Fruit fly (Drosophila melanogaster) whole organism, embryonic: ENCODE data around the gene Nrd1.

Experiments
- CG1024 ChIP-seq: fragments of 200-800 bp; sonication (Bioruptor generic); IDR thresholded peaks from 2 replicates; pipeline ENCODE4 v1.3.6; 2022; ENCODE audit warnings: missing biosample characterization, missing genetic modification characterization
- CG11093 ChIP-seq: fragments of 200-800 bp; sonication (Bioruptor generic); IDR thresholded peaks from 3 replicates; pipeline ENCODE4 v1.3.6; 2022; ENCODE audit warnings: missing biosample characterization, missing genetic modification characterization
- CG11456 ChIP-seq: fragments of 200-800 bp; sonication (Bioruptor generic); IDR thresholded peaks from 3 replicates; pipeline ENCODE4 v1.3.6; 2022; ENCODE audit warnings: missing biosample characterization, missing genetic modification characterization
- CG12155 ChIP-seq: fragments of 200-800 bp; sonication (Bioruptor generic); optimal IDR thresholded peaks from 3 replicates; lab custom pipeline; 2016; ENCODE audit warnings: missing biosample characterization, missing genetic modification characterization
- CG12236 ChIP-seq: fragments of 200-800 bp; sonication (Bioruptor generic); optimal IDR thresholded peaks from 2 replicates; lab custom pipeline; 2016; ENCODE audit warnings: missing biosample characterization, missing genetic modification characterization
- CG13296 ChIP-seq: fragments of 200-800 bp; sonication (Bioruptor generic); optimal IDR thresholded peaks from 3 replicates; lab custom pipeline; 2018; ENCODE audit warnings: missing biosample characterization, mild to moderate bottlenecking, missing genetic modification characterization
- CG14441 ChIP-seq: fragments of 200-800 bp; sonication (Bioruptor generic); IDR thresholded peaks from 2 replicates; pipeline ENCODE4 v1.3.6; 2022; ENCODE audit warnings: missing biosample characterization, missing genetic modification characterization
- CG15696 ChIP-seq: fragments of 200-800 bp; sonication (Bioruptor generic); optimal IDR thresholded peaks from 2 replicates; lab custom pipeline; 2019; ENCODE audit warnings: missing biosample characterization, mild to moderate bottlenecking, missing genetic modification characterization, moderate library complexity
- CG17385 ChIP-seq: fragments of 200-800 bp; sonication (Bioruptor generic); optimal IDR thresholded peaks from 3 replicates; lab custom pipeline; 2018; ENCODE audit warnings: missing biosample characterization, mild to moderate bottlenecking, missing genetic modification characterization
- CG17568 ChIP-seq: fragments of 200-800 bp; sonication (Bioruptor generic); optimal IDR thresholded peaks from 2 replicates; lab custom pipeline; 2018; ENCODE audit warnings: missing biosample characterization, mild to moderate bottlenecking, missing genetic modification characterization, moderate library complexity
- CG18619 ChIP-seq: fragments of 200-800 bp; sonication (Bioruptor generic); optimal IDR thresholded peaks from 3 replicates; lab custom pipeline; 2017; ENCODE audit warnings: missing biosample characterization, mild to moderate bottlenecking, missing genetic modification characterization
- CG2199 ChIP-seq: fragments of 200-800 bp; sonication (Bioruptor generic); IDR thresholded peaks from 3 replicates; pipeline ENCODE4 v1.3.6; 2022; ENCODE audit warnings: missing biosample characterization, missing genetic modification characterization
- CG2889 ChIP-seq: fragments of 200-800 bp; sonication (Bioruptor generic); IDR thresholded peaks from 3 replicates; pipeline ENCODE4 v1.3.6; 2022; ENCODE audit warnings: missing biosample characterization, missing genetic modification characterization
- CG31441 ChIP-seq: fragments of 200-800 bp; sonication (Bioruptor generic); IDR thresholded peaks from 2 replicates; pipeline ENCODE4 v1.3.6; 2022; ENCODE audit warnings: missing biosample characterization, missing genetic modification characterization
- CG33557 ChIP-seq: fragments of 200-800 bp; sonication (Bioruptor generic); optimal IDR thresholded peaks from 2 replicates; lab custom pipeline; 2019; ENCODE audit warnings: missing biosample characterization, mild to moderate bottlenecking, missing genetic modification characterization, moderate library complexity
- CG4424 ChIP-seq: fragments of 200-800 bp; sonication (Bioruptor generic); optimal IDR thresholded peaks from 3 replicates; lab custom pipeline; 2016; ENCODE audit warnings: missing biosample characterization, missing genetic modification characterization
- CG5180 ChIP-seq: fragments of 200-800 bp; sonication (Bioruptor generic); optimal IDR thresholded peaks from 3 replicates; lab custom pipeline; 2017; ENCODE audit warnings: missing biosample characterization, missing genetic modification characterization, mild to moderate bottlenecking, moderate library complexity, missing genetic modification reagents
- CG6791 ChIP-seq: fragments of 200-800 bp; sonication (Bioruptor generic); IDR thresholded peaks from 3 replicates; pipeline ENCODE4 v1.3.6; 2022; ENCODE audit warnings: missing biosample characterization, missing genetic modification characterization; ENCODE audit not compliant: partially characterized antibody
- CG7745 ChIP-seq: fragments of 200-800 bp; sonication (Bioruptor generic); optimal IDR thresholded peaks from 2 replicates; lab custom pipeline; 2018; ENCODE audit warnings: missing biosample characterization, mild to moderate bottlenecking, missing genetic modification characterization, moderate library complexity
- CG7786 ChIP-seq: fragments of 200-800 bp; sonication (Bioruptor generic); optimal IDR thresholded peaks from 2 replicates; lab custom pipeline; 2016; ENCODE audit warnings: missing biosample characterization, missing genetic modification characterization
- CG8388 ChIP-seq: fragments of 200-800 bp; sonication (Bioruptor generic); optimal IDR thresholded peaks from 2 replicates; lab custom pipeline; 2019; ENCODE audit warnings: missing biosample characterization, mild to moderate bottlenecking, missing genetic modification characterization, moderate library complexity
- CG8944 ChIP-seq: fragments of 200-800 bp; sonication (Bioruptor generic); optimal IDR thresholded peaks from 3 replicates; lab custom pipeline; 2016; ENCODE audit warnings: missing biosample characterization, missing genetic modification characterization
- CoRest ChIP-seq: fragments of 200-800 bp; sonication (Bioruptor generic); optimal IDR thresholded peaks from 3 replicates; lab custom pipeline; 2018; ENCODE audit warnings: missing biosample characterization, mild to moderate bottlenecking, missing genetic modification characterization, moderate library complexity
- Dek ChIP-seq: fragments of 200-800 bp; sonication (Bioruptor generic); optimal IDR thresholded peaks from 3 replicates; lab custom pipeline; 2019; ENCODE audit warnings: missing biosample characterization, mild to moderate bottlenecking, missing genetic modification characterization, moderate library complexity
- E2f2 ChIP-seq: fragments of 200-800 bp; sonication (Bioruptor generic); IDR thresholded peaks from 2 replicates; pipeline ENCODE4 v1.3.6; 2022; ENCODE audit warnings: missing biosample characterization, missing genetic modification characterization
- Fer1 ChIP-seq: fragments of 200-800 bp; sonication (Bioruptor generic); optimal IDR thresholded peaks from 2 replicates; lab custom pipeline; 2017; ENCODE audit warnings: missing biosample characterization, mild to moderate bottlenecking, missing genetic modification characterization
- H15 ChIP-seq: fragments of 200-800 bp; sonication (Bioruptor generic); IDR thresholded peaks from 3 replicates; pipeline ENCODE4 v1.3.6; 2022; ENCODE audit warnings: missing biosample characterization, missing genetic modification characterization
- H2.0 ChIP-seq: fragments of 200-800 bp; sonication (Bioruptor generic); IDR thresholded peaks from 2 replicates; pipeline ENCODE4 v1.3.6; 2022; ENCODE audit warnings: missing biosample characterization, missing genetic modification characterization
- HLHmδ ChIP-seq: fragments of 200-800 bp; sonication (Bioruptor generic); optimal IDR thresholded peaks from 2 replicates; lab custom pipeline; 2018; ENCODE audit warnings: missing biosample characterization, mild to moderate bottlenecking, missing genetic modification characterization, moderate library complexity
- Hmr ChIP-seq: fragments of 200-800 bp; sonication (Bioruptor generic); optimal IDR thresholded peaks from 3 replicates; lab custom pipeline; 2017; ENCODE audit warnings: mild to moderate bottlenecking, missing biosample characterization, missing genetic modification reagents, missing genetic modification characterization
- Lim3 ChIP-seq: fragments of 200-800 bp; sonication (Bioruptor generic); IDR thresholded peaks from 2 replicates; pipeline ENCODE4 v1.3.6; 2022; ENCODE audit warnings: missing biosample characterization, missing genetic modification characterization
- MBD-R2 ChIP-seq: fragments of 200-800 bp; sonication (Bioruptor generic); IDR thresholded peaks from 2 replicates; pipeline ENCODE4 v1.3.6; 2022; ENCODE audit warnings: missing biosample characterization, missing genetic modification characterization
- Meics ChIP-seq: fragments of 200-800 bp; sonication (Bioruptor generic); optimal IDR thresholded peaks from 2 replicates; lab custom pipeline; 2017; ENCODE audit warnings: missing biosample characterization, mild to moderate bottlenecking, missing genetic modification characterization
- Myb ChIP-seq: fragments of 200-800 bp; sonication (Bioruptor generic); optimal IDR thresholded peaks from 2 replicates; lab custom pipeline; 2016; ENCODE audit warnings: missing biosample characterization, missing genetic modification characterization
- Nf-YA ChIP-seq: fragments of 200-800 bp; sonication (Bioruptor generic); IDR thresholded peaks from 2 replicates; pipeline ENCODE4 v1.3.6; 2022; ENCODE audit warnings: missing biosample characterization, missing genetic modification characterization
- Oaz ChIP-seq: fragments of 200-800 bp; sonication (Bioruptor generic); IDR thresholded peaks from 2 replicates; pipeline ENCODE4 v1.3.6; 2022; ENCODE audit warnings: missing biosample characterization, missing genetic modification characterization
- Oli ChIP-seq: fragments of 200-800 bp; sonication (Bioruptor generic); optimal IDR thresholded peaks from 2 replicates; lab custom pipeline; 2018; ENCODE audit warnings: missing biosample characterization, mild to moderate bottlenecking, missing genetic modification characterization, moderate library complexity
- Opbp ChIP-seq: fragments of 200-800 bp; sonication (Bioruptor generic); IDR thresholded peaks from 3 replicates; pipeline ENCODE4 v1.3.6; 2022; ENCODE audit warnings: missing biosample characterization, missing genetic modification characterization; ENCODE audit not compliant: partially characterized antibody
- Taf1 ChIP-seq: fragments of 200-800 bp; sonication (Bioruptor generic); IDR thresholded peaks from 2 replicates; pipeline ENCODE4 v1.3.6; 2022; ENCODE audit warnings: missing biosample characterization, missing genetic modification characterization
- Tbp ChIP-seq: fragments of >200 bp; optimal IDR thresholded peaks from 2 replicates; lab custom pipeline; 2018; ENCODE audit warnings: missing biosample characterization, missing genetic modification characterization
- ash1 ChIP-seq: fragments of 200-800 bp; sonication (Bioruptor generic); optimal IDR thresholded peaks from 2 replicates; lab custom pipeline; 2018; ENCODE audit warnings: missing biosample characterization, mild to moderate bottlenecking, missing genetic modification characterization
- pan ChIP-seq, 4 experiments: fragments of >200 bp in 3 of 4; fragments of 200-800 bp in 1 of 4; sonication (Bioruptor generic) in 1 of 4; optimal IDR thresholded peaks in 3 of 4; IDR thresholded peaks in 1 of 4; 2 replicates each; pipeline versions ENCODE4 v1.3.6 to Lab custom; 2017 to 2022; ENCODE audit warnings: missing biosample characterization in 2 of 4, missing genetic modification characterization in 2 of 4, mixed read lengths in 1 of 4
- rib ChIP-seq: fragments of 200-800 bp; sonication (Bioruptor generic); IDR thresholded peaks from 2 replicates; pipeline ENCODE4 v1.3.6; 2022; ENCODE audit warnings: missing biosample characterization, missing genetic modification characterization
- tgo ChIP-seq: fragments of 200-800 bp; sonication (Bioruptor generic); IDR thresholded peaks from 3 replicates; pipeline ENCODE4 v1.3.6; 2022; ENCODE audit warnings: missing biosample characterization, missing genetic modification characterization
- tup ChIP-seq: fragments of 200-800 bp; sonication (Bioruptor generic); optimal IDR thresholded peaks from 2 replicates; lab custom pipeline; 2016; ENCODE audit warnings: missing biosample characterization, mild to moderate bottlenecking, missing genetic modification characterization, moderate library complexity
- unpg ChIP-seq: fragments of 200-800 bp; sonication (Bioruptor generic); optimal IDR thresholded peaks from 3 replicates; lab custom pipeline; 2018; ENCODE audit warnings: missing biosample characterization, mild to moderate bottlenecking, missing genetic modification characterization, moderate library complexity
- usp ChIP-seq: fragments of >200 bp; optimal IDR thresholded peaks from 2 replicates; lab custom pipeline; 2017; ENCODE audit warnings: missing biosample characterization, missing genetic modification characterization
- wdn ChIP-seq: fragments of 200-800 bp; sonication (Bioruptor generic); IDR thresholded peaks from 2 replicates; pipeline ENCODE4 v1.3.6; 2022; ENCODE audit warnings: missing biosample characterization, missing genetic modification characterization

Nrd1 gene

DNA sequence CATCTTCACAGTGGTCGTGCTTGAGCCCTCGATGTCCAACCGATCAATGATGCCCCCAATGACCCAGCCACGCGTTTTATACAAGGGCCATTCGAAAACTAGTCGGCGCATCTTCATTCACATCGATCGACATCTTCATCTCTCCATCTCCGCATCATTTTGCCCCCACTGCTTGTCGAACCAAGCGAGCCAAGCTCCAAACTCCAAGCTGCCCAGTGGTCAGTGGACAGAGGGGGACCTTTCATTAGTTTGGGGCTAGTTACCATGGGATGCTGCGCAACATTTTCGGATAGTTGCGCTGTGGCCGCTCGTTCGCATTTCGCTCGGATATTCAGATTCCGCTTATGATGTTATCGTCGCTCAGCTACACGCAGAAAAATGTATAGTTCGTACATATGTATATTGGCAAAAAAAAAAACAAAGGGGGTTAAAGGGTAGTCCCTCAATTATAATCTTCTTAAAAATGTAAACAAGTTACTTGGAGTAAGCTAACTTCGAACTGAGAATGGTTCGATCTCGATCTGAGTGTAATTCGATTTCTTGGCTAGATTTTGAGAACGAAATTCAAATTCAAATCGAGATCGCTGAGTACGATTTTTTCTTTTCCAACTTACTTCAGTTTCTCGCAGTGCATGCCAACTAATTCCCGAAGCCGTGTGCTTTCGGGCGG, 22.5 kb downstream of the Nrd1 start, which contains the start of gene CG15740 (continued):
- no peak for TF ChIP-seq CG2199 (GFP tag; lab: Robert Waterston, UW)
- TF ChIP-seq H15 (GFP tag; lab: Robert Waterston, UW): peak; percentile 61; the same call in 1 of the 3 replicates
- no peak for TF ChIP-seq pan (optimal IDR thresholded peaks at IDR 0.05; lab: Kevin White, UChicago)
- TF ChIP-seq pan (GFP tag; optimal IDR thresholded peaks at IDR 0.05 in 1 of 2, IDR thresholded peaks at IDR 0.05 in 1 of 2): peak in 1 of 2 experiments; percentile 55
- TF ChIP-seq CG5180 (GFP tag; lab: Kevin White, UChicago): peak; percentile 12
- 0 out of 2 replicates have a peak, but pooled peaks have one; percentile 10 for TF ChIP-seq wdn
- TF ChIP-seq CG33557 (GFP tag; lab: Kevin White, UChicago): no peak
- TF ChIP-seq usp (GFP tag; lab: Kevin White, UChicago): no peak
- peak; percentile 8 for TF ChIP-seq CG17385
- TF ChIP-seq Dek (tag; lab: Kevin White, UChicago): no peak
- peak; percentile 10 for TF ChIP-seq Fer1 (GFP tag; lab: Kevin White, UChicago)
- TF ChIP-seq ash1: no peak
- TF ChIP-seq CG8388 (GFP tag; lab: Kevin White, UChicago): no peak
- 0 out of 3 replicates have a peak, but pooled peaks have one; percentile 9 for TF ChIP-seq CG11456 (GFP tag; lab: Robert Waterston, UW)
- TF ChIP-seq MBD-R2: peak; percentile 15; the same call in 1 of the 2 replicates
- no peak for TF ChIP-seq Myb
- TF ChIP-seq H2.0 (GFP tag; lab: Robert Waterston, UW): peak; percentile 44; the same call in 1 of the 2 replicates
- no peak for TF ChIP-seq Tbp
- no peak for TF ChIP-seq CG8944 (GFP tag; lab: Kevin White, UChicago)
- TF ChIP-seq Oaz: 0 out of 2 replicates have a peak, but pooled peaks have one; percentile 29
- 0 out of 2 replicates have a peak, but pooled peaks have one; percentile 16 for TF ChIP-seq CG1024 (GFP tag; lab: Robert Waterston, UW)
- TF ChIP-seq Oli (tag; lab: Kevin White, UChicago): peak; percentile 58
- TF ChIP-seq CG4424: peak; percentile 42
- TF ChIP-seq Meics: peak; percentile 33
- no peak for TF ChIP-seq CG12236 (GFP tag; lab: Kevin White, UChicago)
- TF ChIP-seq CG18619 (GFP tag; lab: Kevin White, UChicago): no peak
- TF ChIP-seq E2f2 (GFP tag; lab: Robert Waterston, UW): peak; percentile 37; the same call in 1 of the 2 replicates
- TF ChIP-seq CG7745: no peak
- peak; percentile 45; the same call in 2 of the 3 replicates for TF ChIP-seq tgo (GFP tag; lab: Robert Waterston, UW)
- no peak for TF ChIP-seq CG15696
- TF ChIP-seq Opbp: no peak
- TF ChIP-seq Hmr (GFP tag; lab: Kevin White, UChicago): peak; percentile 17
- TF ChIP-seq CG7786 (GFP tag; lab: Kevin White, UChicago): no peak
- peak; percentile 40; the same call in 1 of the 3 replicates for TF ChIP-seq CG11093 (GFP tag; lab: Robert Waterston, UW)
- no peak for TF ChIP-seq CG17568 (GFP tag; lab: Kevin White, UChicago)
- no peak for TF ChIP-seq Taf1 (GFP tag; lab: Robert Waterston, UW)
- TF ChIP-seq HLHmδ: no peak
- peak; percentile 16 for TF ChIP-seq unpg
- TF ChIP-seq Lim3 (GFP tag; lab: Robert Waterston, UW): 0 out of 2 replicates have a peak, but pooled peaks have one; percentile 10
- no peak for TF ChIP-seq tup
- no peak for TF ChIP-seq CG12155 (GFP tag; lab: Kevin White, UChicago)
- TF ChIP-seq CG6791: no peak
- TF ChIP-seq Nf-YA (GFP tag; lab: Robert Waterston, UW): peak; percentile 50; the same call in 1 of the 2 replicates
- TF ChIP-seq CG2889 (GFP tag; lab: Robert Waterston, UW): 0 out of 3 replicates have a peak, but pooled peaks have one; percentile 26
- TF ChIP-seq rib (GFP tag; lab: Robert Waterston, UW): no peak
- TF ChIP-seq CG31441 (GFP tag; lab: Robert Waterston, UW): peak; percentile 63
- peak; percentile 73 for TF ChIP-seq CG14441 (GFP tag; lab: Robert Waterston, UW)
- peak; percentile 17 for TF ChIP-seq CG13296
- peak; percentile 32 for TF ChIP-seq CoRest (tag; lab: Kevin White, UChicago)
